Worm (Caenorhabditis elegans) whole organism, L4 larva: Measurements from ENCODE around the gene Y53C12B.1.

Experiments used
- D1046.2 ChIP-seq: fragments of 200-800 bp; sonication (Bioruptor generic); IDR thresholded peaks from 2 replicates; pipeline ENCODE4 v1.3.6; 2022; ENCODE audit warnings: missing genetic modification characterization, missing compliant biosample characterization
- F37D6.2 ChIP-seq: sonication (generic microtip); optimal IDR thresholded peaks from 2 replicates; lab custom pipeline; 2016; ENCODE audit warnings: mild to moderate bottlenecking, missing genetic modification characterization, missing compliant biosample characterization
- F44E2.7 ChIP-seq: fragments of 200-800 bp; sonication (Bioruptor generic); IDR thresholded peaks from 2 replicates; pipeline ENCODE4 v2.1.2; 2022; ENCODE audit warnings: missing genetic modification characterization, missing compliant biosample characterization
- R02D3.7 ChIP-seq: fragments of 150-350 bp; sonication (generic microtip); optimal IDR thresholded peaks from 3 replicates; lab custom pipeline; 2014; ENCODE audit warnings: missing biosample characterization, missing genetic modification characterization
- T26A8.4 ChIP-seq: fragments of 200-800 bp; sonication (Bioruptor generic); IDR thresholded peaks from 2 replicates; pipeline ENCODE4 v1.3.6; 2022; ENCODE audit warnings: missing genetic modification characterization, missing compliant biosample characterization
- Y75B8A.6 ChIP-seq: fragments of 200-800 bp; sonication (Bioruptor generic); IDR thresholded peaks from 2 replicates; pipeline ENCODE4 v1.3.6; 2022; ENCODE audit warnings: missing genetic modification reagents, missing genetic modification characterization, missing compliant biosample characterization
- ZK546.5 ChIP-seq, 2 experiments: sonication (generic microtip); optimal IDR thresholded peaks; 2 replicates each; lab custom pipeline; 2017; ENCODE audit warnings: missing biosample characterization in 2 of 2, missing genetic modification characterization in 2 of 2
- aly-2 ChIP-seq: sonication (generic microtip); optimal IDR thresholded peaks from 2 replicates; lab custom pipeline; 2018; ENCODE audit warnings: missing biosample characterization, missing genetic modification characterization
- arid-1 ChIP-seq: fragments of 200-800 bp; sonication (Bioruptor generic); conservative IDR thresholded peaks from 2 replicates; pipeline ENCODE4 v1.3.6; 2022; ENCODE audit warnings: missing genetic modification reagents, missing genetic modification characterization, missing compliant biosample characterization
- ceh-20 ChIP-seq: fragments of 200-800 bp; sonication (Bioruptor generic); IDR thresholded peaks from 2 replicates; pipeline ENCODE4 v1.3.6; 2022; ENCODE audit warnings: missing genetic modification reagents, missing genetic modification characterization, missing compliant biosample characterization
- ctbp-1 ChIP-seq: fragments of 200-800 bp; sonication (Bioruptor generic); IDR thresholded peaks from 2 replicates; pipeline ENCODE4 v1.3.6; 2022; ENCODE audit warnings: missing genetic modification reagents, missing genetic modification characterization, missing compliant biosample characterization
- daf-12 ChIP-seq: fragments of 150-350 bp; optimal IDR thresholded peaks from 2 replicates; lab custom pipeline; 2014; ENCODE audit warnings: missing biosample characterization, missing genetic modification reagents, missing genetic modification characterization
- daf-19 ChIP-seq: fragments of 200-800 bp; sonication (Bioruptor generic); conservative IDR thresholded peaks from 2 replicates; pipeline ENCODE4 v1.3.6; 2022; ENCODE audit warnings: missing genetic modification characterization, missing compliant biosample characterization
- daf-8 ChIP-seq: fragments of 200-800 bp; sonication (Bioruptor generic); IDR thresholded peaks from 2 replicates; pipeline ENCODE4 v1.3.6; 2022; ENCODE audit warnings: missing genetic modification characterization, missing compliant biosample characterization
- dmd-6 ChIP-seq: fragments of 200-800 bp; sonication (Bioruptor generic); IDR thresholded peaks from 2 replicates; pipeline ENCODE4 v1.3.6; 2022; ENCODE audit warnings: missing genetic modification reagents, missing genetic modification characterization, missing compliant biosample characterization
- dpl-1 ChIP-seq: fragments of 150-350 bp; optimal IDR thresholded peaks from 2 replicates; lab custom pipeline; 2014; ENCODE audit warnings: missing biosample characterization, missing genetic modification reagents, missing genetic modification characterization
- egl-27 ChIP-seq: sonication (generic microtip); optimal IDR thresholded peaks from 3 replicates; lab custom pipeline; 2017; ENCODE audit warnings: missing biosample characterization, missing genetic modification reagents, missing genetic modification characterization
- fos-1 ChIP-seq: fragments of 150-350 bp; optimal IDR thresholded peaks from 2 replicates; lab custom pipeline; 2014; ENCODE audit warnings: missing biosample characterization, missing genetic modification characterization
- gei-8 ChIP-seq: fragments of 200-800 bp; sonication (Bioruptor generic); optimal IDR thresholded peaks from 2 replicates; lab custom pipeline; 2018; ENCODE audit warnings: mild to moderate bottlenecking, missing genetic modification characterization, missing compliant biosample characterization
- hlh-11 ChIP-seq: fragments of 200-800 bp; sonication (Bioruptor generic); optimal IDR thresholded peaks from 2 replicates; lab custom pipeline; 2018; ENCODE audit warnings: mild to moderate bottlenecking, missing genetic modification characterization, missing compliant biosample characterization
- hlh-30 ChIP-seq: sonication (generic microtip); optimal IDR thresholded peaks from 2 replicates; lab custom pipeline; 2017; ENCODE audit warnings: antibody characterized with exemption, mild to moderate bottlenecking, missing genetic modification characterization, missing compliant biosample characterization; ENCODE audit not compliant: insufficient read depth
- hmg-1.1 ChIP-seq: fragments of 200-800 bp; sonication (Bioruptor generic); IDR thresholded peaks from 2 replicates; pipeline ENCODE4 v1.3.6; 2022; ENCODE audit warnings: missing genetic modification reagents, missing genetic modification characterization, missing compliant biosample characterization
- lin-29 ChIP-seq: fragments of 200-800 bp; sonication (Bioruptor generic); IDR thresholded peaks from 2 replicates; pipeline ENCODE4 v1.3.6; 2022; ENCODE audit warnings: missing genetic modification reagents, missing genetic modification characterization, missing compliant biosample characterization
- lin-38 ChIP-seq: fragments of 200-800 bp; sonication (Bioruptor generic); IDR thresholded peaks from 2 replicates; pipeline ENCODE4 v1.3.6; 2022; ENCODE audit warnings: missing genetic modification reagents, missing genetic modification characterization, missing compliant biosample characterization
- lsy-2 ChIP-seq, 2 experiments: fragments of 150-350 bp in 1 of 2; sonication (generic microtip) in 1 of 2; optimal IDR thresholded peaks; 2 replicates each; lab custom pipeline; 2014 to 2017; ENCODE audit warnings: missing biosample characterization in 2 of 2, missing genetic modification characterization in 2 of 2
- mdt-29 ChIP-seq: fragments of 200-800 bp; sonication (Bioruptor generic); IDR thresholded peaks from 2 replicates; pipeline ENCODE4 v1.3.6; 2022; ENCODE audit warnings: missing genetic modification reagents, missing genetic modification characterization, missing compliant biosample characterization
- mxl-2 ChIP-seq: fragments of 200-800 bp; sonication (Bioruptor generic); conservative IDR thresholded peaks from 2 replicates; pipeline ENCODE4 v1.3.6; 2022; ENCODE audit warnings: missing genetic modification reagents, missing genetic modification characterization, missing compliant biosample characterization
- mxl-3 ChIP-seq: fragments of 200-800 bp; sonication (Bioruptor generic); optimal IDR thresholded peaks from 2 replicates; lab custom pipeline; 2018; ENCODE audit warnings: mild to moderate bottlenecking, missing genetic modification characterization, missing compliant biosample characterization
- nhr-10 ChIP-seq: fragments of 150-350 bp; optimal IDR thresholded peaks from 2 replicates; lab custom pipeline; 2014; ENCODE audit warnings: missing biosample characterization, missing genetic modification characterization
- nhr-11 ChIP-seq: fragments of 150-350 bp; optimal IDR thresholded peaks from 2 replicates; lab custom pipeline; 2014; ENCODE audit warnings: missing biosample characterization, missing genetic modification characterization
- nhr-111 ChIP-seq: fragments of 200-800 bp; sonication (Bioruptor generic); optimal IDR thresholded peaks from 2 replicates; lab custom pipeline; 2018; ENCODE audit warnings: mild to moderate bottlenecking, missing genetic modification characterization, missing compliant biosample characterization
- nhr-237 ChIP-seq: sonication (generic microtip); optimal IDR thresholded peaks from 2 replicates; lab custom pipeline; 2017; ENCODE audit warnings: missing biosample characterization, missing genetic modification characterization
- nhr-28 ChIP-seq: fragments of 150-350 bp; optimal IDR thresholded peaks from 2 replicates; lab custom pipeline; 2014; ENCODE audit warnings: missing biosample characterization, missing genetic modification characterization
- nhr-48 ChIP-seq: sonication (generic microtip); optimal IDR thresholded peaks from 2 replicates; lab custom pipeline; 2016; ENCODE audit warnings: mild to moderate bottlenecking, missing genetic modification characterization, missing compliant biosample characterization
- nhr-6 ChIP-seq: fragments of 150-350 bp; optimal IDR thresholded peaks from 2 replicates; lab custom pipeline; 2014; ENCODE audit warnings: missing biosample characterization, missing genetic modification characterization
- pha-4 ChIP-seq, 2 experiments: fragments of 150-350 bp in 1 of 2; fragments of 200-800 bp in 1 of 2; sonication (Bioruptor generic) in 1 of 2; IDR thresholded peaks in 1 of 2; optimal IDR thresholded peaks in 1 of 2; 2 replicates each; pipeline versions ENCODE4 v1.3.6 to Lab custom; 2014 to 2022; ENCODE audit warnings: missing genetic modification characterization in 2 of 2, missing genetic modification reagents in 2 of 2, missing biosample characterization in 1 of 2, missing compliant biosample characterization in 1 of 2
- pqm-1 ChIP-seq: sonication (generic microtip); optimal IDR thresholded peaks from 2 replicates; lab custom pipeline; 2017; ENCODE audit warnings: missing biosample characterization, missing genetic modification characterization
- snpc-1.2 ChIP-seq: fragments of 200-800 bp; sonication (Bioruptor generic); IDR thresholded peaks from 2 replicates; pipeline ENCODE4 v1.3.6; 2022; ENCODE audit warnings: missing genetic modification reagents, missing genetic modification characterization, missing compliant biosample characterization
- snpc-4 ChIP-seq: fragments of 150-350 bp; optimal IDR thresholded peaks from 2 replicates; lab custom pipeline; 2014; ENCODE audit warnings: missing biosample characterization, missing genetic modification characterization
- tag-97 ChIP-seq: fragments of 200-800 bp; sonication (Bioruptor generic); IDR thresholded peaks from 2 replicates; pipeline ENCODE4 v1.3.6; 2022; ENCODE audit warnings: missing genetic modification characterization, missing compliant biosample characterization
- tra-1 ChIP-seq: fragments of 200-800 bp; sonication (Bioruptor generic); IDR thresholded peaks from 2 replicates; pipeline ENCODE4 v1.3.6; 2022; ENCODE audit warnings: missing genetic modification reagents, missing genetic modification characterization, missing compliant biosample characterization
- unc-39 ChIP-seq: sonication (generic microtip); optimal IDR thresholded peaks from 2 replicates; lab custom pipeline; 2017; ENCODE audit warnings: missing biosample characterization, missing genetic modification characterization
- unc-62 ChIP-seq, 3 experiments: fragments of 150-350 bp in 1 of 3; sonication (generic microtip); optimal IDR thresholded peaks in 2 of 3; peaks in 1 of 3; 1 replicate in 1 of 3; 2 replicates in 2 of 3; lab custom pipeline; 2014 to 2017; ENCODE audit warnings: missing biosample characterization in 3 of 3, missing genetic modification characterization in 3 of 3, missing genetic modification reagents in 3 of 3, missing genotype in 1 of 3
- vab-7 ChIP-seq: fragments of 200-800 bp; sonication (Bioruptor generic); IDR thresholded peaks from 2 replicates; pipeline ENCODE4 v1.3.6; 2022; ENCODE audit warnings: missing genetic modification reagents, missing genetic modification characterization, missing compliant biosample characterization
- zfp-2 ChIP-seq: sonication (generic microtip); optimal IDR thresholded peaks from 2 replicates; lab custom pipeline; 2016; ENCODE audit warnings: mild to moderate bottlenecking, missing genetic modification characterization, missing compliant biosample characterization
- zip-2 ChIP-seq: fragments of 150-350 bp; optimal IDR thresholded peaks from 2 replicates; lab custom pipeline; 2014; ENCODE audit warnings: missing biosample characterization, missing genetic modification characterization
- ztf-11 ChIP-seq: fragments of 150-350 bp; optimal IDR thresholded peaks from 2 replicates; lab custom pipeline; 2014; ENCODE audit warnings: missing biosample characterization, missing genetic modification characterization
- ztf-7 ChIP-seq: fragments of 150-350 bp; optimal IDR thresholded peaks from 2 replicates; lab custom pipeline; 2014; ENCODE audit warnings: missing biosample characterization, missing genetic modification characterization

Gene Y53C12B.1

ce11 chrII:9752278-9752677, 6.4 kb upstream of the Y53C12B.1 start (continued):
- no peak for TF ChIP-seq snpc-4 (tag; lab: Kevin White, UChicago)
- TF ChIP-seq ztf-7 (tag; lab: Kevin White, UChicago): no peak
- TF ChIP-seq Y75B8A.6 (GFP tag; lab: Robert Waterston, UW): no peak
- TF ChIP-seq F37D6.2 (tag; lab: Kevin White, UChicago): no peak
- TF ChIP-seq dmd-6 (GFP tag; lab: Robert Waterston, UW): peak; percentile 17; the same call in 1 of the 2 replicates
- no peak for TF ChIP-seq hmg-1.1
- TF ChIP-seq snpc-1.2 (GFP tag; lab: Robert Waterston, UW): no peak
- no peak for TF ChIP-seq daf-19 (GFP tag; lab: Robert Waterston, UW)
- peak; percentile 66 for TF ChIP-seq hlh-30 (tag; lab: Kevin White, UChicago)
- TF ChIP-seq daf-12 (tag; lab: Kevin White, UChicago): no peak
- no peak for TF ChIP-seq aly-2 (tag; lab: Kevin White, UChicago)
- TF ChIP-seq lin-29: no peak
- TF ChIP-seq ztf-11: no peak
- no peak for TF ChIP-seq pqm-1 (tag; lab: Kevin White, UChicago)
- no peak for TF ChIP-seq ctbp-1 (GFP tag; lab: Robert Waterston, UW)
- peak; percentile 43 for TF ChIP-seq hlh-11 (tag; lab: Kevin White, UChicago)
- TF ChIP-seq unc-39 (tag; lab: Kevin White, UChicago): no peak
- TF ChIP-seq fos-1: no peak
- TF ChIP-seq F44E2.7 (GFP tag; lab: Robert Waterston, UW): no peak
- TF ChIP-seq nhr-11 (tag; lab: Kevin White, UChicago): no peak
- TF ChIP-seq ceh-20: 0 out of 2 replicates have a peak, but pooled peaks have one; percentile 13
- TF ChIP-seq pha-4 (GFP tag; IDR thresholded peaks at IDR 0.05; lab: Robert Waterston, UW): no peak
- TF ChIP-seq pha-4 (tag; optimal IDR thresholded peaks at IDR 0.05; lab: Kevin White, UChicago): no peak
- no peak for TF ChIP-seq lin-38 (GFP tag; lab: Robert Waterston, UW)
- no peak for TF ChIP-seq ZK546.5 (tag; optimal IDR thresholded peaks at IDR 0.05; lab: Kevin White, UChicago)
- TF ChIP-seq nhr-28 (tag; lab: Kevin White, UChicago): peak; percentile 26
- TF ChIP-seq R02D3.7 (tag; lab: Kevin White, UChicago): no peak
- no peak for TF ChIP-seq egl-27 (tag; lab: Kevin White, UChicago)
- no peak for TF ChIP-seq daf-8 (GFP tag; lab: Robert Waterston, UW)
- TF ChIP-seq vab-7 (GFP tag; lab: Robert Waterston, UW): no peak
- no peak for TF ChIP-seq nhr-48 (tag; lab: Kevin White, UChicago)
- TF ChIP-seq mxl-2 (GFP tag; lab: Robert Waterston, UW): no peak

- TF ChIP-seq mdt-29 (GFP tag; lab: Robert Waterston, UW) (no peak), lin-38 (GFP tag; lab: Robert Waterston, UW) (0 out of 2 replicates have a peak, but pooled peaks have one; percentile 9)
Measured at ce11 chrII:9742784-9743183, 3.1 kb downstream of the Y53C12B.1 start, which contains the start of gene pno-1. TSS of gene pno-1 (minus strand) at chrII:9742884.

- TF ChIP-seq pha-4 (GFP tag; IDR thresholded peaks at IDR 0.05; lab: Robert Waterston, UW) (peak; percentile 29; the same call in 1 of the 2 replicates), pha-4 (tag; optimal IDR thresholded peaks at IDR 0.05; lab: Kevin White, UChicago) (no peak), lsy-2 (tag; optimal IDR thresholded peaks at IDR 0.05; lab: Kevin White, UChicago) (peak in 1 of 2 experiments; percentile 3), arid-1 (GFP tag; lab: Robert Waterston, UW) (no peak), D1046.2 (no peak), snpc-1.2 (GFP tag; lab: Robert Waterston, UW) (no peak), mxl-3 (no peak), zfp-2 (no peak), ztf-7 (tag; lab: Kevin White, UChicago) (no peak), nhr-237 (tag; lab: Kevin White, UChicago) (no peak), dpl-1 (GFP tag; lab: Kevin White, UChicago) (no peak), mdt-29 (GFP tag; lab: Robert Waterston, UW) (peak; percentile 48; the same call in 1 of the 2 replicates), tra-1 (GFP tag; lab: Robert Waterston, UW) (peak; percentile 62), unc-62 (GFP tag; optimal IDR thresholded peaks at IDR 0.05 in 1 of 2; lab: Kevin White, UChicago) (peak in 1 of 2 experiments; percentile 82), unc-62 (tag; optimal IDR thresholded peaks at IDR 0.05; lab: Kevin White, UChicago) (no peak), zip-2 (tag; lab: Kevin White, UChicago) (no peak), nhr-6 (tag; lab: Kevin White, UChicago) (no peak), nhr-111 (GFP tag; lab: Kevin White, UChicago) (no peak), nhr-10 (tag; lab: Kevin White, UChicago) (no peak), vab-7 (GFP tag; lab: Robert Waterston, UW) (no peak), gei-8 (no peak), T26A8.4 (no peak), tag-97 (GFP tag; lab: Robert Waterston, UW) (no peak), nhr-11 (tag; lab: Kevin White, UChicago) (no peak)
Measured at ce11 chrII:9741400-9741799, 4.5 kb downstream of the Y53C12B.1 start.
